Fruit fly (Drosophila melanogaster) whole organism, pupa: ENCODE data around the gene Fip1.

Experiments
- CG15710 ChIP-seq: fragments of 200-800 bp; sonication (Bioruptor generic); optimal IDR thresholded peaks from 2 replicates; lab custom pipeline; 2018; ENCODE audit warnings: missing biosample characterization, mild to moderate bottlenecking, missing genetic modification characterization, moderate library complexity
- CG17806 ChIP-seq: fragments of 200-800 bp; sonication (Bioruptor generic); optimal IDR thresholded peaks from 2 replicates; lab custom pipeline; 2018; ENCODE audit warnings: missing biosample characterization, mild to moderate bottlenecking, missing genetic modification characterization, moderate library complexity
- CG34367 ChIP-seq: fragments of 200-800 bp; sonication (Bioruptor generic); optimal IDR thresholded peaks from 2 replicates; lab custom pipeline; 2018; ENCODE audit warnings: missing biosample characterization, mild to moderate bottlenecking, missing genetic modification characterization
- CG4496 ChIP-seq: fragments of 200-800 bp; sonication (Bioruptor generic); IDR thresholded peaks from 3 replicates; pipeline ENCODE4 v1.3.6; 2022; ENCODE audit warnings: missing biosample characterization, missing genetic modification characterization
- CG8159 ChIP-seq: fragments of 200-800 bp; sonication (Bioruptor generic); optimal IDR thresholded peaks from 3 replicates; lab custom pipeline; 2018; ENCODE audit warnings: missing biosample characterization, mild to moderate bottlenecking, missing genetic modification characterization, moderate library complexity
- CG9948 ChIP-seq: fragments of 200-800 bp; sonication (Bioruptor generic); optimal IDR thresholded peaks from 2 replicates; lab custom pipeline; 2018; ENCODE audit warnings: missing biosample characterization, mild to moderate bottlenecking, missing genetic modification characterization, moderate library complexity
- D1 ChIP-seq: fragments of 200-800 bp; sonication (Bioruptor generic); optimal IDR thresholded peaks from 2 replicates; lab custom pipeline; 2018; ENCODE audit warnings: missing biosample characterization, mild to moderate bottlenecking, missing genetic modification characterization, moderate library complexity
- EcR ChIP-seq: fragments of 200-800 bp; sonication (Bioruptor generic); optimal IDR thresholded peaks from 3 replicates; lab custom pipeline; 2019; ENCODE audit warnings: missing biosample characterization, missing genetic modification characterization, mild to moderate bottlenecking, moderate library complexity, missing genetic modification reagents
- Pif1B ChIP-seq: fragments of 200-800 bp; sonication (Bioruptor generic); optimal IDR thresholded peaks from 3 replicates; lab custom pipeline; 2016; ENCODE audit warnings: missing biosample characterization, missing genetic modification characterization
- Snoo ChIP-seq: fragments of 200-800 bp; sonication (Bioruptor generic); optimal IDR thresholded peaks from 3 replicates; lab custom pipeline; 2017; ENCODE audit warnings: missing biosample characterization, mild to moderate bottlenecking, missing genetic modification characterization, inconsistent platforms
- fd96Ca ChIP-seq: fragments of 200-800 bp; sonication (Bioruptor generic); IDR thresholded peaks from 3 replicates; pipeline ENCODE4 v1.3.6; 2022; ENCODE audit warnings: missing biosample characterization, missing genetic modification characterization
- gl ChIP-seq: fragments of 200-800 bp; sonication (Bioruptor generic); optimal IDR thresholded peaks from 2 replicates; lab custom pipeline; 2018; ENCODE audit warnings: missing biosample characterization, mild to moderate bottlenecking, missing genetic modification characterization

DNA sequence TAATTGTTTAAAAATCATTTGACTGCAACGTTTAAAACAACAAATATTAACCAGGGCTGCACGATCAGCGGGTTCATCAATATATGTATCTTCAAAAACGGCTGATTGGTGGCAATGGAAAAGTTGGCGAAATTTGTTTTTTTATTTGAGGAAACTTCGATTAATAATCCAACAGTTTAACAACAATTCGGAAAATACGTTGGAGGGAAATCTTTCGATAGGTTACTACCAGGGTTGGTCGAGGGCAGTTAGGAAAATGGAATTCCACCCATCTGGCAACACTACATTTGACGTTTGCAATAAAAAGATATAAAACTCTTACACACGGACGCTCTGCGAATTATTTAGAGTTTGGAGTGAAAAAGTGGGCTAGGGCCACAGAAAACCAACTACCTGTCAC, 47.7 kb upstream of the Fip1 start, which contains the start of the genes Lipt2 and CG14650:
- TF ChIP-seq Pif1B (GFP tag; lab: Kevin White, UChicago) (no peak), CG34367 (no peak), gl (no peak), CG9948 (tag; lab: Kevin White, UChicago) (no peak), EcR (GFP tag; lab: Kevin White, UChicago) (no peak), Snoo (tag; lab: Kevin White, UChicago) (no peak), fd96Ca (GFP tag; lab: Robert Waterston, UW) (peak; percentile 34; the same call in 1 of the 3 replicates), CG17806 (tag; lab: Kevin White, UChicago) (peak; percentile 36), CG8159 (tag; lab: Kevin White, UChicago) (no peak), CG4496 (peak; percentile 45; the same call in 1 of the 3 replicates), D1 (no peak), CG15710 (tag; lab: Kevin White, UChicago) (peak; percentile 51)
